Worm (Caenorhabditis elegans) whole organism, young adult: ENCODE results near the gene C46A5.6.

Experiments
- K12H6.12 ChIP-seq: fragments of 200-800 bp; sonication (Bioruptor generic); optimal IDR thresholded peaks from 2 replicates; lab custom pipeline; 2018; ENCODE audit warnings: mild to moderate bottlenecking, missing genetic modification characterization, missing compliant biosample characterization
- Y53F4B.3 ChIP-seq: fragments of 200-800 bp; sonication (Bioruptor generic); IDR thresholded peaks from 2 replicates; pipeline ENCODE4 v1.3.6; 2022; ENCODE audit warnings: missing genetic modification reagents, missing genetic modification characterization, missing compliant biosample characterization
- Y56A3A.18 ChIP-seq: fragments of 200-800 bp; sonication (Bioruptor generic); IDR thresholded peaks from 2 replicates; pipeline ENCODE4 v1.3.6; 2022; ENCODE audit warnings: missing genetic modification reagents, missing genetic modification characterization, missing compliant biosample characterization
- akir-1 ChIP-seq: fragments of 200-800 bp; sonication (Bioruptor generic); optimal IDR thresholded peaks from 2 replicates; lab custom pipeline; 2018; ENCODE audit warnings: mild to moderate bottlenecking, missing genetic modification characterization, moderate library complexity, missing compliant biosample characterization
- ccch-3 ChIP-seq: fragments of 200-800 bp; sonication (Bioruptor generic); optimal IDR thresholded peaks from 2 replicates; lab custom pipeline; 2018; ENCODE audit warnings: mild to moderate bottlenecking, missing genetic modification characterization, missing compliant biosample characterization
- egl-18 ChIP-seq: fragments of 200-800 bp; sonication (Bioruptor generic); IDR thresholded peaks from 2 replicates; pipeline ENCODE4 v1.3.6; 2022; ENCODE audit warnings: missing genetic modification reagents, missing genetic modification characterization, missing compliant biosample characterization
- ets-4 ChIP-seq: fragments of 200-800 bp; sonication (Bioruptor generic); optimal IDR thresholded peaks from 2 replicates; lab custom pipeline; 2018; ENCODE audit warnings: mild to moderate bottlenecking, missing genetic modification characterization, missing compliant biosample characterization
- nhr-90 ChIP-seq: sonication (generic microtip); optimal IDR thresholded peaks from 2 replicates; lab custom pipeline; 2016; ENCODE audit warnings: missing genotype, mild to moderate bottlenecking, missing genetic modification characterization, missing compliant biosample characterization
- pha-4 ChIP-seq: fragments of 150-350 bp; sonication (generic microtip); optimal IDR thresholded peaks from 2 replicates; lab custom pipeline; 2014; ENCODE audit warnings: missing biosample characterization, missing genetic modification reagents, missing genetic modification characterization
- rec-8 ChIP-seq, 2 experiments: sonication (generic microtip); optimal IDR thresholded peaks; 2 replicates each; lab custom pipeline; 2016; ENCODE audit warnings: mild to moderate bottlenecking in 2 of 2, missing genetic modification characterization in 2 of 2, missing genetic modification reagents in 2 of 2, missing genotype in 2 of 2, missing biosample characterization in 1 of 2, missing compliant biosample characterization in 1 of 2, moderate library complexity in 1 of 2
- unc-62 ChIP-seq: fragments of 150-350 bp; optimal IDR thresholded peaks from 2 replicates; lab custom pipeline; 2014; ENCODE audit warnings: missing biosample characterization, missing genetic modification reagents, missing genetic modification characterization
- ztf-18 ChIP-seq: sonication (generic microtip); optimal IDR thresholded peaks from 2 replicates; lab custom pipeline; 2016; ENCODE audit warnings: missing genotype, mild to moderate bottlenecking, missing genetic modification characterization, missing compliant biosample characterization

DNA sequence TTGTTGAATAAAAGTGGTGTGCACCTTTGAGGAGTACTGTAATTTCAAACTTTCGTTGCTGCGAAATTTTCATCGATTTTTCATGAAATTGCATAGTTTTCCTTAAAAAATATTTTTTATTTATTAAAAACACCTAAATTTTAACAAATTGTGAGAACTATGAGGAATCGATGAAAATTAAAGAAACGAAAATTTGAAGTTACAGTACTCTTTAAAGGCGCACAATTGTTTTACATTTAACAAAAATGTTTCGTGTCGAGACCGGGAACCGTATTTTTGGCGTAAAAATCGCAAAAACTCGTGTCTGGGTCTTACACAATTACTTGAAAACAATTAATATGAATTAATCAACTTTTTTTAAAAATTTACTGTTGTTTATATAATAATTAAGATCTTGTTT is 6.5 kb upstream of the C46A5.6 start, which contains the start of gene rdl-1:
- TF ChIP-seq nhr-90 (tag; lab: Kevin White, UChicago): no peak
- no peak for TF ChIP-seq pha-4 (tag; lab: Kevin White, UChicago)
- TF ChIP-seq ets-4: no peak
- TF ChIP-seq Y53F4B.3 (GFP tag; lab: Robert Waterston, UW): no peak
- TF ChIP-seq Y56A3A.18 (GFP tag; lab: Robert Waterston, UW): no peak
- TF ChIP-seq unc-62 (GFP tag; lab: Kevin White, UChicago): no peak
- TF ChIP-seq ccch-3: no peak
- TF ChIP-seq egl-18 (GFP tag; lab: Robert Waterston, UW): no peak
- no peak for TF ChIP-seq K12H6.12 (tag; lab: Kevin White, UChicago)
- no peak for TF ChIP-seq ztf-18
- TF ChIP-seq akir-1 (GFP tag; lab: Kevin White, UChicago): no peak
- TF ChIP-seq rec-8 (tag; optimal IDR thresholded peaks at IDR 0.05; lab: Kevin White, UChicago): no peak
